Worm (Caenorhabditis elegans) whole organism, mixed stage, embryonic: ENCODE measurements around the gene gst-12.

Experiments used
- M03D4.4 ChIP-seq: sonication (generic microtip); optimal IDR thresholded peaks from 2 replicates; lab custom pipeline; 2017; ENCODE audit warnings: mild to moderate bottlenecking, missing genetic modification characterization, missing compliant biosample characterization
- ceh-39 ChIP-seq: fragments of 150-350 bp; optimal IDR thresholded peaks from 2 replicates; lab custom pipeline; 2014; ENCODE audit warnings: missing biosample characterization, missing genetic modification characterization
- ceh-43 ChIP-seq: fragments of 200-800 bp; sonication (Bioruptor generic); optimal IDR thresholded peaks from 2 replicates; lab custom pipeline; 2018; ENCODE audit warnings: mild to moderate bottlenecking, missing genetic modification characterization, moderate library complexity, missing compliant biosample characterization
- ceh-83 ChIP-seq: fragments of 200-800 bp; sonication (Bioruptor generic); optimal IDR thresholded peaks from 2 replicates; lab custom pipeline; 2018; ENCODE audit warnings: mild to moderate bottlenecking, missing genetic modification characterization, missing compliant biosample characterization
- ces-1 ChIP-seq: fragments of 150-350 bp; optimal IDR thresholded peaks from 2 replicates; lab custom pipeline; 2014; ENCODE audit warnings: missing biosample characterization, missing genetic modification reagents, missing genetic modification characterization
- cnd-1 ChIP-seq: fragments of 200-800 bp; sonication (Bioruptor generic); optimal IDR thresholded peaks from 2 replicates; lab custom pipeline; 2018; ENCODE audit warnings: mild to moderate bottlenecking, missing genetic modification characterization, missing compliant biosample characterization
- drap-1 ChIP-seq: fragments of 200-800 bp; sonication (Bioruptor generic); optimal IDR thresholded peaks from 3 replicates; lab custom pipeline; 2018; ENCODE audit warnings: mild to moderate bottlenecking, missing genetic modification characterization, missing compliant biosample characterization
- elt-1 ChIP-seq: sonication (generic microtip); optimal IDR thresholded peaks from 2 replicates; lab custom pipeline; 2017; ENCODE audit warnings: missing genetic modification characterization, mild to moderate bottlenecking, missing compliant biosample characterization, antibody characterized with exemption, moderate library complexity, borderline replicate concordance; ENCODE audit not compliant: insufficient read depth
- elt-3 ChIP-seq: fragments of 150-350 bp; optimal IDR thresholded peaks from 2 replicates; lab custom pipeline; 2014; ENCODE audit warnings: missing biosample characterization, missing genetic modification characterization
- flh-1 ChIP-seq: fragments of 200-800 bp; sonication (Bioruptor generic); optimal IDR thresholded peaks from 2 replicates; lab custom pipeline; 2018; ENCODE audit warnings: mild to moderate bottlenecking, missing genetic modification characterization, moderate library complexity, missing compliant biosample characterization
- ham-2 ChIP-seq: fragments of 200-800 bp; sonication (Bioruptor generic); optimal IDR thresholded peaks from 2 replicates; lab custom pipeline; 2018; ENCODE audit warnings: mild to moderate bottlenecking, missing genetic modification characterization, missing compliant biosample characterization
- hlh-1 ChIP-seq: fragments of 150-350 bp; optimal IDR thresholded peaks from 2 replicates; lab custom pipeline; 2014; ENCODE audit warnings: missing biosample characterization, missing genetic modification reagents, missing genetic modification characterization
- lin-13 ChIP-seq: fragments of 150-350 bp; optimal IDR thresholded peaks from 2 replicates; lab custom pipeline; 2014; ENCODE audit warnings: missing biosample characterization, missing genetic modification characterization
- lin-32 ChIP-seq: fragments of 200-800 bp; sonication (Bioruptor generic); optimal IDR thresholded peaks from 2 replicates; lab custom pipeline; 2018; ENCODE audit warnings: mild to moderate bottlenecking, missing genetic modification characterization, missing compliant biosample characterization
- lsy-2 ChIP-seq: fragments of 150-350 bp; optimal IDR thresholded peaks from 2 replicates; lab custom pipeline; 2014; ENCODE audit warnings: missing biosample characterization, missing genetic modification characterization
- mab-5 ChIP-seq: fragments of 150-350 bp; optimal IDR thresholded peaks from 2 replicates; lab custom pipeline; 2014; ENCODE audit warnings: missing biosample characterization, missing genetic modification characterization
- mep-1 ChIP-seq: fragments of 150-350 bp; optimal IDR thresholded peaks from 2 replicates; lab custom pipeline; 2017; ENCODE audit warnings: missing biosample characterization, missing genetic modification reagents, missing genetic modification characterization, inconsistent platforms
- mls-2 ChIP-seq: sonication (generic microtip); optimal IDR thresholded peaks from 2 replicates; lab custom pipeline; 2016; ENCODE audit warnings: mild to moderate bottlenecking, missing genetic modification characterization, moderate library complexity, missing compliant biosample characterization
- nhr-12 ChIP-seq: fragments of 150-350 bp; optimal IDR thresholded peaks from 2 replicates; lab custom pipeline; 2014; ENCODE audit warnings: missing biosample characterization, missing genetic modification characterization
- nhr-2 ChIP-seq: fragments of 150-350 bp; optimal IDR thresholded peaks from 2 replicates; lab custom pipeline; 2014; ENCODE audit warnings: missing biosample characterization, missing genetic modification characterization
- nhr-237 ChIP-seq: fragments of 150-350 bp; optimal IDR thresholded peaks from 2 replicates; lab custom pipeline; 2014; ENCODE audit warnings: missing biosample characterization, missing genetic modification characterization
- nhr-28 ChIP-seq: fragments of 150-350 bp; optimal IDR thresholded peaks from 2 replicates; lab custom pipeline; 2014; ENCODE audit warnings: missing biosample characterization, missing genetic modification characterization
- nhr-76 ChIP-seq: sonication (generic microtip); optimal IDR thresholded peaks from 2 replicates; lab custom pipeline; 2017; ENCODE audit warnings: missing biosample characterization, missing genetic modification characterization
- pha-4 ChIP-seq: fragments of 150-350 bp; optimal IDR thresholded peaks from 2 replicates; lab custom pipeline; 2018; ENCODE audit warnings: missing biosample characterization, missing genetic modification reagents, missing genetic modification characterization
- sem-2 ChIP-seq: fragments of 200-800 bp; sonication (Bioruptor generic); optimal IDR thresholded peaks from 2 replicates; lab custom pipeline; 2018; ENCODE audit warnings: mild to moderate bottlenecking, missing genetic modification characterization, missing compliant biosample characterization
- snpc-4 ChIP-seq: fragments of 150-350 bp; optimal IDR thresholded peaks from 2 replicates; lab custom pipeline; 2014; ENCODE audit warnings: missing biosample characterization, missing genetic modification characterization
- sptf-1 ChIP-seq: sonication (generic microtip); optimal IDR thresholded peaks from 2 replicates; lab custom pipeline; 2017; ENCODE audit warnings: mild to moderate bottlenecking, missing genetic modification characterization, moderate library complexity, missing compliant biosample characterization
- tbx-8 ChIP-seq: fragments of 200-800 bp; sonication (Bioruptor generic); optimal IDR thresholded peaks from 2 replicates; lab custom pipeline; 2018; ENCODE audit warnings: mild to moderate bottlenecking, missing genetic modification characterization, moderate library complexity, missing compliant biosample characterization
- unc-120 ChIP-seq: sonication (generic microtip); optimal IDR thresholded peaks from 2 replicates; lab custom pipeline; 2017; ENCODE audit warnings: missing genetic modification characterization, missing compliant biosample characterization; ENCODE audit not compliant: poor library complexity, severe bottlenecking
- unc-39 ChIP-seq: fragments of 150-350 bp; optimal IDR thresholded peaks from 2 replicates; lab custom pipeline; 2014; ENCODE audit warnings: missing biosample characterization, missing genetic modification characterization
- unc-62 ChIP-seq: fragments of 150-350 bp; optimal IDR thresholded peaks from 2 replicates; lab custom pipeline; 2014; ENCODE audit warnings: missing biosample characterization, missing genetic modification reagents, missing genetic modification characterization
- ztf-11 ChIP-seq: fragments of 150-350 bp; optimal IDR thresholded peaks from 2 replicates; lab custom pipeline; 2014; ENCODE audit warnings: missing biosample characterization, missing genetic modification characterization

The gst-12 gene

ce11 chrII:13611186-13611585 lies 6.7 kb downstream of the gst-12 start, which contains the start of gene gst-24:
Gene gst-24 (minus strand): TSS chrII:13611366.
- TF ChIP-seq mep-1 (tag; lab: Kevin White, UChicago) (no peak), ztf-11 (no peak), drap-1 (GFP tag; lab: Kevin White, UChicago) (no peak), cnd-1 (tag; lab: Kevin White, UChicago) (no peak), lsy-2 (no peak), unc-39 (tag; lab: Kevin White, UChicago) (no peak), ceh-39 (no peak), nhr-76 (tag; lab: Kevin White, UChicago) (no peak), ceh-43 (no peak), M03D4.4 (tag; lab: Kevin White, UChicago) (no peak), ceh-83 (GFP tag; lab: Kevin White, UChicago) (no peak), nhr-28 (tag; lab: Kevin White, UChicago) (no peak), snpc-4 (tag; lab: Kevin White, UChicago) (no peak), mab-5 (tag; lab: Kevin White, UChicago) (no peak), nhr-237 (no peak), unc-62 (GFP tag; lab: Kevin White, UChicago) (no peak), pha-4 (tag; lab: Kevin White, UChicago) (no peak), sem-2 (GFP tag; lab: Kevin White, UChicago) (no peak), nhr-2 (no peak), elt-3 (no peak)

ce11 chrII:13609655-13610054 lies 8.2 kb downstream of the gst-12 start, which contains the start of gene gst-20:
Gene gst-20 (minus strand): TSS chrII:13609824.
- TF ChIP-seq elt-1 (peak; percentile 82), unc-39 (tag; lab: Kevin White, UChicago) (no peak), ceh-83 (GFP tag; lab: Kevin White, UChicago) (no peak)

ce11 chrII:13600904-13601303 lies 17.0 kb downstream of the gst-12 start, which contains the start of gene csp-1:
Gene csp-1 (plus strand): TSS chrII:13601204.
- TF ChIP-seq flh-1 (no peak), nhr-237 (no peak), nhr-76 (tag; lab: Kevin White, UChicago) (no peak), pha-4 (tag; lab: Kevin White, UChicago) (no peak), M03D4.4 (tag; lab: Kevin White, UChicago) (no peak), ham-2 (GFP tag; lab: Kevin White, UChicago) (no peak), ztf-11 (no peak), hlh-1 (no peak), unc-39 (tag; lab: Kevin White, UChicago) (no peak), nhr-12 (tag; lab: Kevin White, UChicago) (no peak)
- TF ChIP-seq, all 35 proteins: peak for 0

- TF ChIP-seq ceh-83 (GFP tag; lab: Kevin White, UChicago) (no peak), nhr-237 (peak; percentile 11), drap-1 (GFP tag; lab: Kevin White, UChicago) (no peak), lin-13 (tag; lab: Kevin White, UChicago) (peak; percentile 25), lsy-2 (peak; percentile 96), ces-1 (GFP tag; lab: Kevin White, UChicago) (peak; percentile 71), mep-1 (tag; lab: Kevin White, UChicago) (peak; percentile 40), lin-32 (GFP tag; lab: Kevin White, UChicago) (no peak)
These were observed 21.3 kb downstream of the gst-12 start, which contains the start of the genes fbxc-23 and csc-1 for ce11 chrII:13596505-13596977. Gene fbxc-23 (minus strand): TSS chrII:13596555. Gene csc-1 (plus strand): TSS chrII:13596955.

- TF ChIP-seq mls-2 (tag; lab: Kevin White, UChicago) (no peak), lin-32 (GFP tag; lab: Kevin White, UChicago) (no peak), nhr-76 (tag; lab: Kevin White, UChicago) (no peak), M03D4.4 (tag; lab: Kevin White, UChicago) (no peak), ces-1 (GFP tag; lab: Kevin White, UChicago) (no peak), drap-1 (GFP tag; lab: Kevin White, UChicago) (no peak), lsy-2 (no peak), snpc-4 (tag; lab: Kevin White, UChicago) (no peak), nhr-28 (tag; lab: Kevin White, UChicago) (no peak), sptf-1 (tag; lab: Kevin White, UChicago) (no peak), mab-5 (tag; lab: Kevin White, UChicago) (no peak), lin-13 (tag; lab: Kevin White, UChicago) (no peak), nhr-237 (no peak), tbx-8 (GFP tag; lab: Kevin White, UChicago) (no peak), mep-1 (tag; lab: Kevin White, UChicago) (no peak), nhr-2 (no peak), unc-120 (tag; lab: Kevin White, UChicago) (no peak), flh-1 (no peak), nhr-12 (tag; lab: Kevin White, UChicago) (no peak)
These were observed 22.6 kb downstream of the gst-12 start for ce11 chrII:13595279-13595678.
